Worm (Caenorhabditis elegans): Measurements from ENCODE around the gene Y46E12BL.2.
A peak's percentile ranks its signal among the peaks of the same experiment; 100 is the strongest.

Gene Y46E12BL.2

DNA sequence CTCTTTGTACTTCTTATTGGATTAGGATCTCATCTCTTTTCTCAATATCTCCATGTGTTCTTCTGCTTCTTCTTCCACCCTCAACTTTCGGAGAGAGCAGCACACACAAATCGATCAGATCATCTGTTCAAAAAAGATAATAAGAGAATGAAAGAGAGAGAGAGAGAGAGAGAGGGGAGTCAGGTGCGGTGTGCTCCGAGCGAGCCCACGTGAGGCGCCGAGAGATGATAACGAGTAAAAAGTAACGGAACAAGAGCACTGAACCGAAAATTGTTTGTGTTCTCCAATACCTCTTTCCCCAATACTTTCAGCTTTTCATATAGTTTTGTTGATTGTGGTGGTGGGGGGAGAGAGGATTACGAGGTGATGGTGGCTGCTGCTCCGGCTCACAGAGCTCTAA, 38.8 kb upstream of the Y46E12BL.2 start:
- TF ChIP-seq elt-1 (tag; optimal IDR thresholded peaks at IDR 0.05): no peak
- no peak for TF ChIP-seq mab-5 (tag; optimal IDR thresholded peaks at IDR 0.05)
- TF ChIP-seq ztf-11 (tag; optimal IDR thresholded peaks at IDR 0.05): no peak
- TF ChIP-seq nhr-77 (tag; optimal IDR thresholded peaks at IDR 0.05): no peak
- no peak for TF ChIP-seq gmeb-1 (tag; optimal IDR thresholded peaks at IDR 0.05)
- TF ChIP-seq ztf-4 (tag; optimal IDR thresholded peaks at IDR 0.05): peak; percentile 44
- TF ChIP-seq nhr-25 (tag; optimal IDR thresholded peaks at IDR 0.05): no peak
- TF ChIP-seq alr-1 (tag; optimal IDR thresholded peaks at IDR 0.05): no peak
- no peak for TF ChIP-seq unc-39 (tag; optimal IDR thresholded peaks at IDR 0.05)
- peak; percentile 66 for TF ChIP-seq F13H6.1 (tag; optimal IDR thresholded peaks at IDR 0.05)
- TF ChIP-seq ceh-16 (tag; optimal IDR thresholded peaks at IDR 0.05): no peak
- TF ChIP-seq fos-1 (tag; optimal IDR thresholded peaks at IDR 0.05): peak; percentile 56
- peak; percentile 93 for TF ChIP-seq sma-9 (GFP tag; optimal IDR thresholded peaks at IDR 0.05)
- TF ChIP-seq sma-9 (tag; optimal IDR thresholded peaks at IDR 0.05): no peak
- TF ChIP-seq sem-4 (tag; optimal IDR thresholded peaks at IDR 0.05): no peak
- peak; percentile 44 for TF ChIP-seq nhr-129 (tag; optimal IDR thresholded peaks at IDR 0.05)
- no peak for TF ChIP-seq blmp-1 (tag; optimal IDR thresholded peaks at IDR 0.05; ENCODE audit: insufficient read depth)
- no peak for TF ChIP-seq elt-3 (tag; optimal IDR thresholded peaks at IDR 0.05)
- TF ChIP-seq C34F6.9 (tag; optimal IDR thresholded peaks at IDR 0.05): peak; percentile 72
- no peak for TF ChIP-seq ceh-82 (tag; optimal IDR thresholded peaks at IDR 0.05)
- peak; percentile 27 for TF ChIP-seq sma-3 (GFP tag; optimal IDR thresholded peaks at IDR 0.05)
- TF ChIP-seq peb-1 (tag; optimal IDR thresholded peaks at IDR 0.05): no peak
- no peak for TF ChIP-seq ama-1 (optimal IDR thresholded peaks at IDR 0.05)
- no peak for TF ChIP-seq nhr-237 (tag; optimal IDR thresholded peaks at IDR 0.05)
- no peak for TF ChIP-seq Y55F3AM.14 (GFP tag; optimal IDR thresholded peaks at IDR 0.05)
- no peak for TF ChIP-seq R02D3.7 (tag; optimal IDR thresholded peaks at IDR 0.05)
- TF ChIP-seq snpc-4 (tag; optimal IDR thresholded peaks at IDR 0.05): no peak
- no peak for TF ChIP-seq nhr-21 (tag; optimal IDR thresholded peaks at IDR 0.05)
- TF ChIP-seq lin-11 (tag; optimal IDR thresholded peaks at IDR 0.05): peak; percentile 40
- peak in 1 of 2 experiments; percentile 79 for TF ChIP-seq mdl-1 (tag; optimal IDR thresholded peaks at IDR 0.05)
- no peak for TF ChIP-seq ztf-1 (GFP tag; conservative IDR thresholded peaks at IDR 0.05)
- peak; percentile 23 for TF ChIP-seq lin-13 (GFP tag; optimal IDR thresholded peaks at IDR 0.05)
- TF ChIP-seq nhr-23 (tag; optimal IDR thresholded peaks at IDR 0.05): no peak
- TF ChIP-seq nhr-10 (tag; optimal IDR thresholded peaks at IDR 0.05): no peak
- TF ChIP-seq skn-1 (tag; optimal IDR thresholded peaks at IDR 0.05): no peak
- no peak for TF ChIP-seq nhr-12 (tag; optimal IDR thresholded peaks at IDR 0.05)
- no peak for TF ChIP-seq unc-55 (GFP tag; optimal IDR thresholded peaks at IDR 0.05)
- no peak for TF ChIP-seq egl-27 (tag; optimal IDR thresholded peaks at IDR 0.05)
- no peak for TF ChIP-seq zag-1 (tag; optimal IDR thresholded peaks at IDR 0.05)
- TF ChIP-seq ZK546.5 (tag; optimal IDR thresholded peaks at IDR 0.05): no peak
- peak in 1 of 2 experiments; percentile 53 for TF ChIP-seq lsy-2 (tag; optimal IDR thresholded peaks at IDR 0.05)
- TF ChIP-seq crh-2 (tag; optimal IDR thresholded peaks at IDR 0.05): peak; percentile 59

DNA sequence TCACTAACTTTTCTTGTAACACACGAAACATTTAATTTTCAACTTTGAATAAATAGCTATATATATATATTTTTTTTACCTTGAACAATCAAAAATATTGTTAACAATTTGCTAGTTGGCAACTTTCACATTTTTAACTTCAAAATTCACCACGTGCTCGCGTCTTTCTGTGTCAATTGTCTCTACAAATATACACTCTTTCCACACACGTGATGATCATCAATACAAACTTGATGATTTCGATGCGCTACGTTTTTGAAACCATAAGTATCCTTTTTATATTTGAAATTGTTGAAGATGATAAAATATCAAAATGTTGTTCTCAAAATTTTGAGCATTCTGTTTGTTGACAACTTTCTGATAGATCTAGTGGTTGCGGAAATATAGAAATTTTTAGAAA, 37.4 kb upstream of the Y46E12BL.2 start:
- TF ChIP-seq nhr-129 (tag; optimal IDR thresholded peaks at IDR 0.05) (peak; percentile 31), peb-1 (tag; optimal IDR thresholded peaks at IDR 0.05) (no peak), snpc-4 (tag; optimal IDR thresholded peaks at IDR 0.05) (no peak), zag-1 (tag; optimal IDR thresholded peaks at IDR 0.05) (no peak), lsy-2 (tag; optimal IDR thresholded peaks at IDR 0.05) (no peak), C34F6.9 (tag; optimal IDR thresholded peaks at IDR 0.05) (no peak)

DNA sequence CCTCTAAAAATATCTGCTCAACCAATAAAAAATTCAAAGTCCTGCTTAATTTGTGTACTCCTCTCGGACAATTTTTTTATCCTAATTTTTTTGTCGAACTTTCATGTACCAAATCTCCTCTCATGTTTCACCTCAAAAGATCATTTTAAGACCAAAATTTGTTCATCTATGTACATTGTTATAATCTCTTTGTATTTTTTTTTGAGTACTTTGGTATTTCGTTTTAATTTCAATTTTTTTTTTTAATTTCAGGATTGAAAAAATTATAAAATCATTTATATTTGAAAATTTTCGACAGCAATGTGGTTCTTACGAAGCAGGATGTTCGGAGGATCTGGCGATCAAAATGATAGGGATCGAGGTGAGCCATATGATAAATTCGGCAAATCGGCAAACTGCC, 36.3 kb upstream of the Y46E12BL.2 start, which contains the start of gene spsb-1:
spsb-1 (plus strand) TSS at position 301 of the 400 bp plus-strand sequence.
- TF ChIP-seq unc-55 (GFP tag; optimal IDR thresholded peaks at IDR 0.05): no peak
- no peak for TF ChIP-seq nhr-25 (tag; optimal IDR thresholded peaks at IDR 0.05)
- TF ChIP-seq alr-1 (tag; optimal IDR thresholded peaks at IDR 0.05): no peak
- no peak for TF ChIP-seq mdl-1 (tag; optimal IDR thresholded peaks at IDR 0.05)
- TF ChIP-seq nhr-12 (tag; optimal IDR thresholded peaks at IDR 0.05): no peak
- TF ChIP-seq ztf-11 (tag; optimal IDR thresholded peaks at IDR 0.05): no peak
- no peak for TF ChIP-seq elt-3 (tag; optimal IDR thresholded peaks at IDR 0.05)
